Fruit fly (Drosophila melanogaster) whole organism, pupa: ENCODE measurements around the gene CG33710.

Experiments
- CG10348 ChIP-seq: fragments of 200-800 bp; sonication (Bioruptor generic); IDR thresholded peaks from 2 replicates; pipeline ENCODE4 v1.3.6; 2022; ENCODE audit warnings: missing biosample characterization, missing genetic modification characterization
- CG15710 ChIP-seq: fragments of 200-800 bp; sonication (Bioruptor generic); optimal IDR thresholded peaks from 2 replicates; lab custom pipeline; 2018; ENCODE audit warnings: missing biosample characterization, mild to moderate bottlenecking, missing genetic modification characterization, moderate library complexity
- CG34367 ChIP-seq: fragments of 200-800 bp; sonication (Bioruptor generic); optimal IDR thresholded peaks from 2 replicates; lab custom pipeline; 2018; ENCODE audit warnings: missing biosample characterization, mild to moderate bottlenecking, missing genetic modification characterization
- CG4496 ChIP-seq: fragments of 200-800 bp; sonication (Bioruptor generic); IDR thresholded peaks from 3 replicates; pipeline ENCODE4 v1.3.6; 2022; ENCODE audit warnings: missing biosample characterization, missing genetic modification characterization
- CG8159 ChIP-seq: fragments of 200-800 bp; sonication (Bioruptor generic); optimal IDR thresholded peaks from 3 replicates; lab custom pipeline; 2018; ENCODE audit warnings: missing biosample characterization, mild to moderate bottlenecking, missing genetic modification characterization, moderate library complexity
- CG8301 ChIP-seq: fragments of 200-800 bp; sonication (Bioruptor generic); optimal IDR thresholded peaks from 2 replicates; lab custom pipeline; 2018; ENCODE audit warnings: missing biosample characterization, mild to moderate bottlenecking, missing genetic modification characterization
- CG9948 ChIP-seq: fragments of 200-800 bp; sonication (Bioruptor generic); optimal IDR thresholded peaks from 2 replicates; lab custom pipeline; 2018; ENCODE audit warnings: missing biosample characterization, mild to moderate bottlenecking, missing genetic modification characterization, moderate library complexity
- EcR ChIP-seq: fragments of 200-800 bp; sonication (Bioruptor generic); optimal IDR thresholded peaks from 3 replicates; lab custom pipeline; 2019; ENCODE audit warnings: missing biosample characterization, missing genetic modification characterization, mild to moderate bottlenecking, moderate library complexity, missing genetic modification reagents
- Pif1A ChIP-seq: fragments of 200-800 bp; sonication (Bioruptor generic); optimal IDR thresholded peaks from 3 replicates; lab custom pipeline; 2016; ENCODE audit warnings: missing biosample characterization, missing genetic modification characterization
- Pif1B ChIP-seq: fragments of 200-800 bp; sonication (Bioruptor generic); optimal IDR thresholded peaks from 3 replicates; lab custom pipeline; 2016; ENCODE audit warnings: missing biosample characterization, missing genetic modification characterization
- fd96Ca ChIP-seq: fragments of 200-800 bp; sonication (Bioruptor generic); IDR thresholded peaks from 3 replicates; pipeline ENCODE4 v1.3.6; 2022; ENCODE audit warnings: missing biosample characterization, missing genetic modification characterization
- rn ChIP-seq: fragments of 200-800 bp; sonication (Bioruptor generic); IDR thresholded peaks from 2 replicates; pipeline ENCODE4 v1.3.6; 2022; ENCODE audit warnings: missing biosample characterization, missing genetic modification characterization

DNA sequence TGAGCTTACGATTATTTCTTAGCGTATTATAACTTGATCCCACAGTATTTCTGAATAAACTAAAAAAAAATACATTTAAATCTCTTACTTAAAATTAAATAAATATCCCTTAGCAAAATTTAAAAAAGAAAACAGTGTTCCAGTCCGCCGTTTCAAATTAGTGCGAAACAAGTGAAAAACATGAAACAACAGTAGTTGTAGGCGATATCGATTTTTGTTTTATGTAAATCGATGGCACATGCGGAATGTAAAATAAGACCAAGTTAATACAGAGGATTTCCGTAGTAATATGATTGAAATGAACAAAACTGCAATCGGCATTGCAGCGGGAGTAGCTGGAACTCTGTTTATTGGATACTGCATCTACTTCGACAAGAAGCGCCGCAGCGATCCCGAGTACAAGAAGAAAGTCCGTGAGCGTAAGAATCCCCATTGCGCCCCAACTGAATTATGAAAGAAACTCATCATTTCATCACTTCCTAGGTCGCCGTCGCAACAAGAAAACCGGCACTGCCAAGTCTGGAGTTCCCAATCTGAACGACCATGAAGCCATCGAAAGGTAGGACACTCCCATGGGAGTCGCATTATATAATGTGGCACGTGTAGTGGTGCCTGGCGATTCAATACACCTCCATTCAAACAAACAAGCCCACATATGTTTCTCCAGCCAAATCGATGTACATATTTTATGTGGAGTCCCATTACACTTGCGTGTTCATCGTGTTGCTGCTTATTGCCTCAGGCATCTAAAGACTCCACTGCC, 48.5 kb upstream of the CG33710 start:
- TF ChIP-seq Pif1B (GFP tag; lab: Kevin White, UChicago): no peak
- no peak for TF ChIP-seq CG8301 (tag; lab: Kevin White, UChicago)
- TF ChIP-seq CG8159: no peak
- no peak for TF ChIP-seq fd96Ca (GFP tag; lab: Robert Waterston, UW)
- no peak for TF ChIP-seq CG34367
- no peak for TF ChIP-seq CG9948 (tag; lab: Kevin White, UChicago)
- no peak for TF ChIP-seq rn (GFP tag; lab: Robert Waterston, UW)
- no peak for TF ChIP-seq Pif1A
- TF ChIP-seq CG4496 (GFP tag; lab: Robert Waterston, UW): no peak
- no peak for TF ChIP-seq EcR (GFP tag; lab: Kevin White, UChicago)
- no peak for TF ChIP-seq CG15710
- TF ChIP-seq CG10348 (GFP tag; lab: Robert Waterston, UW): no peak
